Fruit fly (Drosophila melanogaster): ENCODE data around the gene CheB38c.

- TF ChIP-seq Jra (GFP tag; optimal IDR thresholded peaks at IDR 0.05) = no peak
- no peak for TF ChIP-seq usp (GFP tag; optimal IDR thresholded peaks at IDR 0.05)
- TF ChIP-seq sage (GFP tag; optimal IDR thresholded peaks at IDR 0.05) = no peak
- TF ChIP-seq jim (GFP tag; optimal IDR thresholded peaks at IDR 0.05) = no peak
- TF ChIP-seq woc (GFP tag; optimal IDR thresholded peaks at IDR 0.05) = peak; percentile 5
- TF ChIP-seq h (GFP tag; optimal IDR thresholded peaks at IDR 0.05) = no peak
- no peak for TF ChIP-seq GATAd (GFP tag; optimal IDR thresholded peaks at IDR 0.05)
- TF ChIP-seq br (GFP tag; optimal IDR thresholded peaks at IDR 0.05) = no peak
- no peak for TF ChIP-seq pan (optimal IDR thresholded peaks at IDR 0.05)
These were observed 2.0 kb upstream of the CheB38c start, which contains the start of gene CG9331 for dm6 chr2L:20822489-20823195.

Data from whole organism, wandering third instar larva.